Fruit fly (Drosophila melanogaster) whole organism, embryonic: Measurements from ENCODE around the gene CG13038.

Experiments used
- Asciz ChIP-seq: fragments of 200-800 bp; sonication (Bioruptor generic); optimal IDR thresholded peaks from 2 replicates; lab custom pipeline; 2017; ENCODE audit warnings: missing biosample characterization, mild to moderate bottlenecking, missing genetic modification characterization, missing genetic modification reagents
- CG10267 ChIP-seq: fragments of 200-800 bp; sonication (Bioruptor generic); optimal IDR thresholded peaks from 2 replicates; lab custom pipeline; 2018; ENCODE audit warnings: missing biosample characterization, mild to moderate bottlenecking, missing genetic modification characterization, moderate library complexity
- CG10274 ChIP-seq: fragments of 200-800 bp; sonication (Bioruptor generic); optimal IDR thresholded peaks from 3 replicates; lab custom pipeline; 2017; ENCODE audit warnings: missing biosample characterization, mild to moderate bottlenecking, missing genetic modification characterization
- CG12659 ChIP-seq: fragments of 200-800 bp; sonication (Bioruptor generic); optimal IDR thresholded peaks from 3 replicates; lab custom pipeline; 2017; ENCODE audit warnings: mild to moderate bottlenecking, missing biosample characterization, missing genetic modification reagents, missing genetic modification characterization
- CG13287 ChIP-seq: fragments of 200-800 bp; sonication (Bioruptor generic); IDR thresholded peaks from 2 replicates; pipeline ENCODE4 v1.3.6; 2022; ENCODE audit warnings: missing biosample characterization, missing genetic modification characterization; ENCODE audit not compliant: partially characterized antibody
- CG17186 ChIP-seq: fragments of 200-800 bp; sonication (Bioruptor generic); optimal IDR thresholded peaks from 3 replicates; lab custom pipeline; 2017; ENCODE audit warnings: missing biosample characterization, missing genetic modification reagents, missing genetic modification characterization
- CG31365 ChIP-seq: fragments of 200-800 bp; sonication (Bioruptor generic); optimal IDR thresholded peaks from 2 replicates; lab custom pipeline; 2018; ENCODE audit warnings: missing biosample characterization, mild to moderate bottlenecking, missing genetic modification characterization
- CG3726 ChIP-seq: fragments of 200-800 bp; sonication (Bioruptor generic); IDR thresholded peaks from 3 replicates; pipeline ENCODE4, ENCODE4 v1.3.6; 2022; ENCODE audit warnings: missing biosample characterization, missing genetic modification characterization
- CG4617 ChIP-seq: fragments of 200-800 bp; sonication (Bioruptor generic); optimal IDR thresholded peaks from 3 replicates; lab custom pipeline; 2016; ENCODE audit warnings: missing biosample characterization, missing genetic modification characterization, borderline replicate concordance
- CG6654 ChIP-seq: fragments of 200-800 bp; sonication (Bioruptor generic); optimal IDR thresholded peaks from 2 replicates; lab custom pipeline; 2017; ENCODE audit warnings: missing biosample characterization, mild to moderate bottlenecking, missing genetic modification characterization
- CG6813 ChIP-seq: fragments of 200-800 bp; sonication (Bioruptor generic); optimal IDR thresholded peaks from 2 replicates; lab custom pipeline; 2017; ENCODE audit warnings: missing biosample characterization, missing genetic modification characterization, mild to moderate bottlenecking, moderate library complexity, missing genetic modification reagents
- CG8765 ChIP-seq: fragments of 200-800 bp; sonication (Bioruptor generic); IDR thresholded peaks from 2 replicates; pipeline ENCODE4 v1.3.6; 2022; ENCODE audit warnings: missing biosample characterization, missing genetic modification characterization
- CHES-1-like ChIP-seq: fragments of 200-800 bp; sonication (Bioruptor generic); optimal IDR thresholded peaks from 2 replicates; lab custom pipeline; 2016; ENCODE audit warnings: missing biosample characterization, missing genetic modification characterization
- HLH4C ChIP-seq: fragments of 200-800 bp; sonication (Bioruptor generic); IDR thresholded peaks from 3 replicates; pipeline ENCODE4 v1.3.6; 2022; ENCODE audit warnings: missing biosample characterization, missing genetic modification characterization; ENCODE audit not compliant: partially characterized antibody
- Hmr ChIP-seq: fragments of 200-800 bp; sonication (Bioruptor generic); optimal IDR thresholded peaks from 3 replicates; lab custom pipeline; 2017; ENCODE audit warnings: mild to moderate bottlenecking, missing biosample characterization, missing genetic modification reagents, missing genetic modification characterization
- Hr39 ChIP-seq: fragments of >200 bp; optimal IDR thresholded peaks from 2 replicates; lab custom pipeline; 2017
- Kr ChIP-seq: fragments of 200-800 bp; sonication (Bioruptor generic); optimal IDR thresholded peaks from 2 replicates; lab custom pipeline; 2017; ENCODE audit warnings: missing biosample characterization, mild to moderate bottlenecking, missing genetic modification characterization
- Med ChIP-seq: fragments of 200-800 bp; sonication (Bioruptor generic); peaks from one replicate; lab custom pipeline; 2016; ENCODE audit warnings: missing biosample characterization, missing genetic modification characterization, mild to moderate bottlenecking, inconsistent platforms, moderate library complexity
- Myb ChIP-seq: fragments of 200-800 bp; sonication (Bioruptor generic); optimal IDR thresholded peaks from 2 replicates; lab custom pipeline; 2016; ENCODE audit warnings: missing biosample characterization, missing genetic modification characterization
- Pdp1 ChIP-seq, 2 experiments: fragments of 200-800 bp; sonication (Bioruptor generic); optimal IDR thresholded peaks; 3 replicates each; lab custom pipeline; 2016; ENCODE audit warnings: missing biosample characterization in 2 of 2, missing genetic modification characterization in 2 of 2, mild to moderate bottlenecking in 1 of 2, moderate library complexity in 1 of 2
- Sin3A ChIP-seq: fragments of >200 bp; optimal IDR thresholded peaks from 2 replicates; lab custom pipeline; 2018
- Sry-δ ChIP-seq: fragments of 200-800 bp; sonication (Bioruptor generic); optimal IDR thresholded peaks from 2 replicates; lab custom pipeline; 2016; ENCODE audit warnings: missing biosample characterization, missing genetic modification characterization
- YL-1 ChIP-seq: fragments of 200-800 bp; sonication (Bioruptor generic); optimal IDR thresholded peaks from 3 replicates; lab custom pipeline; 2017; ENCODE audit warnings: missing biosample characterization, mild to moderate bottlenecking, missing genetic modification characterization
- ac ChIP-seq: fragments of 200-800 bp; sonication (Bioruptor generic); optimal IDR thresholded peaks from 3 replicates; lab custom pipeline; 2017; ENCODE audit warnings: missing biosample characterization, mild to moderate bottlenecking, missing genetic modification characterization
- ase ChIP-seq: fragments of 200-800 bp; sonication (Bioruptor generic); IDR thresholded peaks from 3 replicates; pipeline ENCODE4 v1.3.6; 2022; ENCODE audit warnings: missing biosample characterization, missing genetic modification characterization
- az2 ChIP-seq: fragments of 200-800 bp; sonication (Bioruptor generic); optimal IDR thresholded peaks from 3 replicates; lab custom pipeline; 2016; ENCODE audit warnings: missing biosample characterization, missing genetic modification characterization
- bab2 ChIP-seq: fragments of 200-800 bp; sonication (Bioruptor generic); optimal IDR thresholded peaks from 2 replicates; lab custom pipeline; 2016; ENCODE audit warnings: missing biosample characterization, missing genetic modification characterization
- bigmax ChIP-seq: fragments of 200-800 bp; sonication (Bioruptor generic); optimal IDR thresholded peaks from 2 replicates; lab custom pipeline; 2018; ENCODE audit warnings: missing biosample characterization, mild to moderate bottlenecking, missing genetic modification characterization
- crp ChIP-seq, 2 experiments: fragments of 200-800 bp; sonication (Bioruptor generic); optimal IDR thresholded peaks; 2 replicates in 1 of 2; 3 replicates in 1 of 2; lab custom pipeline; 2017; ENCODE audit warnings: missing biosample characterization in 2 of 2, missing genetic modification characterization in 2 of 2, mild to moderate bottlenecking in 1 of 2, moderate library complexity in 1 of 2
- eve ChIP-seq, 2 experiments: fragments of >200 bp; optimal IDR thresholded peaks; 2 replicates each; lab custom pipeline; 2017; ENCODE audit warnings: missing biosample characterization in 2 of 2, missing genetic modification characterization in 2 of 2
- ewg ChIP-seq: fragments of 200-800 bp; sonication (Bioruptor generic); optimal IDR thresholded peaks from 3 replicates; lab custom pipeline; 2017; ENCODE audit warnings: mild to moderate bottlenecking, missing biosample characterization, missing genetic modification reagents, missing genetic modification characterization
- fu2 ChIP-seq: fragments of 200-800 bp; sonication (Bioruptor generic); optimal IDR thresholded peaks from 2 replicates; lab custom pipeline; 2016; ENCODE audit warnings: missing biosample characterization, missing genetic modification characterization
- gem ChIP-seq: fragments of 200-800 bp; sonication (Bioruptor generic); optimal IDR thresholded peaks from 2 replicates; lab custom pipeline; 2019; ENCODE audit warnings: missing biosample characterization, mild to moderate bottlenecking, missing genetic modification characterization, moderate library complexity
- gfzf ChIP-seq: fragments of 200-800 bp; sonication (Bioruptor generic); optimal IDR thresholded peaks from 2 replicates; lab custom pipeline; 2016; ENCODE audit warnings: missing biosample characterization, mild to moderate bottlenecking, missing genetic modification characterization, moderate library complexity
- jing ChIP-seq: fragments of 200-800 bp; sonication (Bioruptor generic); optimal IDR thresholded peaks from 2 replicates; lab custom pipeline; 2018; ENCODE audit warnings: missing biosample characterization, mild to moderate bottlenecking, missing genetic modification characterization
- kah ChIP-seq: fragments of 200-800 bp; sonication (Bioruptor generic); optimal IDR thresholded peaks from 2 replicates; lab custom pipeline; 2018; ENCODE audit warnings: missing biosample characterization, mild to moderate bottlenecking, missing genetic modification characterization
- ken ChIP-seq: fragments of 200-800 bp; sonication (Bioruptor generic); IDR thresholded peaks from 3 replicates; pipeline ENCODE4 v1.3.6; 2022; ENCODE audit warnings: missing biosample characterization, missing genetic modification characterization
- kni ChIP-seq: fragments of 200-800 bp; sonication (Bioruptor generic); optimal IDR thresholded peaks from 3 replicates; lab custom pipeline; 2017; ENCODE audit warnings: mild to moderate bottlenecking, missing biosample characterization, missing genetic modification reagents, missing genetic modification characterization
- luna ChIP-seq: fragments of 200-800 bp; sonication (Bioruptor generic); optimal IDR thresholded peaks from 2 replicates; lab custom pipeline; 2016; ENCODE audit warnings: missing biosample characterization, missing genetic modification characterization
- nerfin-2 ChIP-seq: fragments of 200-800 bp; sonication (Bioruptor generic); IDR thresholded peaks from 2 replicates; pipeline ENCODE4 v1.3.6; 2022; ENCODE audit warnings: missing biosample characterization, missing genetic modification characterization; ENCODE audit not compliant: partially characterized antibody
- nmo ChIP-seq: fragments of 200-800 bp; sonication (Bioruptor generic); optimal IDR thresholded peaks from 2 replicates; lab custom pipeline; 2018; ENCODE audit warnings: missing biosample characterization, mild to moderate bottlenecking, missing genetic modification characterization, moderate library complexity
- phol ChIP-seq: fragments of 200-800 bp; sonication (Bioruptor generic); optimal IDR thresholded peaks from 3 replicates; lab custom pipeline; 2018; ENCODE audit warnings: missing biosample characterization, mild to moderate bottlenecking, missing genetic modification characterization, moderate library complexity
- pum ChIP-seq: fragments of 200-800 bp; sonication (Bioruptor generic); optimal IDR thresholded peaks from 2 replicates; lab custom pipeline; 2016; ENCODE audit warnings: missing biosample characterization, missing genetic modification characterization
- row ChIP-seq: fragments of 200-800 bp; sonication (Bioruptor generic); IDR thresholded peaks from 3 replicates; pipeline ENCODE4 v1.3.6; 2022; ENCODE audit warnings: missing biosample characterization, missing genetic modification characterization
- sisA ChIP-seq: fragments of 200-800 bp; sonication (Bioruptor generic); IDR thresholded peaks from 2 replicates; pipeline ENCODE4 v1.3.6; 2022; ENCODE audit warnings: missing biosample characterization, missing genetic modification characterization
- tll ChIP-seq, 2 experiments: fragments of 200-800 bp in 1 of 2; fragments of >200 bp in 1 of 2; sonication (Bioruptor generic) in 1 of 2; optimal IDR thresholded peaks; 2 replicates each; lab custom pipeline; 2017 to 2019; ENCODE audit warnings: missing biosample characterization in 2 of 2, missing genetic modification characterization in 2 of 2, mild to moderate bottlenecking in 1 of 2, moderate library complexity in 1 of 2
- trem ChIP-seq: fragments of 200-800 bp; optimal IDR thresholded peaks from 3 replicates; lab custom pipeline; 2019; ENCODE audit warnings: missing biosample characterization, mild to moderate bottlenecking, missing genetic modification characterization, moderate library complexity
- twi ChIP-seq: fragments of 200-800 bp; optimal IDR thresholded peaks from 2 replicates; lab custom pipeline; 2019; ENCODE audit warnings: missing biosample characterization, mild to moderate bottlenecking, missing genetic modification characterization, moderate library complexity
- zen ChIP-seq: fragments of 200-800 bp; sonication (Bioruptor generic); optimal IDR thresholded peaks from 3 replicates; lab custom pipeline; 2018; ENCODE audit warnings: missing biosample characterization, mild to moderate bottlenecking, missing genetic modification characterization, moderate library complexity

The CG13038 gene

dm6 chr3L:16351770-16352429, 24.2 kb upstream of the CG13038 start, which contains the start of the genes Golgin104 and Tcs3 (continued):
- TF ChIP-seq Kr (GFP tag; lab: Kevin White, UChicago), result no peak
- TF ChIP-seq ac (GFP tag; lab: Kevin White, UChicago), result no peak
- peak; percentile 16 for TF ChIP-seq Sry-δ (GFP tag; lab: Kevin White, UChicago)
- TF ChIP-seq row (GFP tag; lab: Robert Waterston, UW), result peak; percentile 39; the same call in 1 of the 3 replicates
- no peak for TF ChIP-seq kni (GFP tag; lab: Kevin White, UChicago)
- TF ChIP-seq gfzf (GFP tag; lab: Kevin White, UChicago), result peak; percentile 69
- no peak for TF ChIP-seq luna (GFP tag; lab: Kevin White, UChicago)
- TF ChIP-seq Hr39, result no peak
- TF ChIP-seq YL-1 (GFP tag; lab: Kevin White, UChicago), result peak; percentile 63
- no peak for TF ChIP-seq CG8765 (GFP tag; lab: Robert Waterston, UW)
- peak in 1 of 2 experiments; percentile 7 for TF ChIP-seq tll (GFP tag; optimal IDR thresholded peaks at IDR 0.05; lab: Kevin White, UChicago)
- TF ChIP-seq crp (GFP tag; optimal IDR thresholded peaks at IDR 0.05; lab: Kevin White, UChicago), result peak; percentile 91 to 96
- peak; percentile 31 for TF ChIP-seq Myb (GFP tag; lab: Kevin White, UChicago)
- TF ChIP-seq CG10274 (GFP tag; lab: Kevin White, UChicago), result no peak
- TF ChIP-seq kah (GFP tag; lab: Kevin White, UChicago), result peak; percentile 52
- no peak for TF ChIP-seq jing
- TF ChIP-seq CG6813 (GFP tag; lab: Kevin White, UChicago), result no peak
- no peak for TF ChIP-seq gem
- peak; percentile 69 for TF ChIP-seq Sin3A (lab: Kevin White, UChicago)
- no peak for TF ChIP-seq fu2 (GFP tag; lab: Kevin White, UChicago)
- TF ChIP-seq CG10267, result peak; percentile 3
- TF ChIP-seq CG17186, result peak; percentile 30
- 0 out of 3 replicates have a peak, but pooled peaks have one; percentile 17 for TF ChIP-seq HLH4C (GFP tag; lab: Robert Waterston, UW)
- no peak for TF ChIP-seq CG3726 (GFP tag; lab: Robert Waterston, UW)
- peak; percentile 8 for TF ChIP-seq nmo (GFP tag; lab: Kevin White, UChicago)
- no peak for TF ChIP-seq Hmr
- peak; percentile 26 for TF ChIP-seq CG12659 (GFP tag; lab: Kevin White, UChicago)
- no peak for TF ChIP-seq twi
- peak; percentile 82 for TF ChIP-seq CG4617 (GFP tag; lab: Kevin White, UChicago)
- TF ChIP-seq bigmax (GFP tag; lab: Kevin White, UChicago), result peak; percentile 40
- no peak for TF ChIP-seq eve (GFP tag; optimal IDR thresholded peaks at IDR 0.05; lab: Kevin White, UChicago)
- TF ChIP-seq bab2, result no peak
- TF ChIP-seq Pdp1 (GFP tag; optimal IDR thresholded peaks at IDR 0.05; lab: Kevin White, UChicago), result peak in 1 of 2 experiments; percentile 3
- TF ChIP-seq CG31365 (tag; lab: Kevin White, UChicago), result no peak
- peak; percentile 63 for TF ChIP-seq Med
- TF ChIP-seq ase (GFP tag; lab: Robert Waterston, UW), result no peak
- no peak for TF ChIP-seq CG6654 (GFP tag; lab: Kevin White, UChicago)
- peak; percentile 73 for TF ChIP-seq zen (tag; lab: Kevin White, UChicago)
- TF ChIP-seq pum (GFP tag; lab: Kevin White, UChicago), result no peak
- no peak for TF ChIP-seq nerfin-2 (GFP tag; lab: Robert Waterston, UW)
- TF ChIP-seq CG13287 (GFP tag; lab: Robert Waterston, UW), result peak; percentile 49; the same call in 1 of the 2 replicates
- TF ChIP-seq az2 (GFP tag; lab: Kevin White, UChicago), result no peak
- peak; percentile 32 for TF ChIP-seq CHES-1-like (GFP tag; lab: Kevin White, UChicago)
- TF ChIP-seq trem, result peak; percentile 99
- TF ChIP-seq Asciz, result no peak
- peak; percentile 4 for TF ChIP-seq phol (tag; lab: Kevin White, UChicago)
- TF ChIP-seq ken (GFP tag; lab: Robert Waterston, UW), result no peak
- TF ChIP-seq ewg (GFP tag; lab: Kevin White, UChicago), result no peak
- TF ChIP-seq sisA (GFP tag; lab: Robert Waterston, UW), result no peak
